Worm (Caenorhabditis elegans) whole organism, L2 larva: ENCODE measurements around the gene ZK1236.1.

Source experiments
- R02D3.7 ChIP-seq: fragments of 150-350 bp; optimal IDR thresholded peaks from 2 replicates; lab custom pipeline; 2014; ENCODE audit warnings: missing biosample characterization, missing genetic modification characterization
- nhr-77 ChIP-seq: fragments of 150-350 bp; optimal IDR thresholded peaks from 2 replicates; lab custom pipeline; 2014; ENCODE audit warnings: missing biosample characterization, missing genetic modification characterization
- zag-1 ChIP-seq: fragments of 150-350 bp; optimal IDR thresholded peaks from 2 replicates; lab custom pipeline; 2014; ENCODE audit warnings: missing biosample characterization, missing genetic modification characterization

DNA sequence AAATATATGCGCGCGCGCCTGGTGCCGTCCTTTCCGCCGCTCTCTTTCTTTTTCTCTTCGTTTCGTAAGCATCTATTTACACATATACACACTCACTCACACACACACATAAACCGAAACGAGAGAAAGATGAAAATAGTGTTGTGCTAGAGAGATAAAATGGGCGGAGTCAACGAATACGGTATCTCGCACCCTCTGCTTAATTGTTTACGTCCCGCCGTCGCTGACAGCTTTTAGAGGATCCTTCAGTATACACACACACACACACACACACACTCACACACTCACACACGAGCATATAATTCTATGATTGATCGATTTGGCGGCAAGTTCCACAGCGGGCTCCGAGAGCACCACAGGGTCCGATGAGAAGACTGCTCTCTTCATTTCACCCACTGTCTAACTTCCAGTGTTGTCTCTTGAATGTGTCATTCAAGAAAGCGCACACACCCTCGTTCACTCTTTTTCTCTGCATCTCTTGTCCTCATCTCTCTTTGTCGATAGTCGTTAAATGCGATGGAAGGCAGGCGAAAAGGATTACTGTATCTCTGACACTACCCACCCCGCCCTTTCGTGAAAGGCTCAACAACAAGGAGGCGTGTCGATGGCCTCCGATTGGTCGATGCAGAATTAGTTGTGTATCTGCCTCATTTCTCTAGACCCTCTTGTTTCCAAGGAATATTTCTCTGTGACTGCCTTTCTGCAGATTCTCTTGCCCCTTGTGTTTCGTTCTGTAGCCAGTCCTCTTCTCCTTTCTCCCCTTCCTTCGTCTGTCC is 11.7 kb upstream of the ZK1236.1 start:
- TF ChIP-seq nhr-77 (tag; lab: Kevin White, UChicago) (no peak), zag-1 (tag; lab: Kevin White, UChicago) (peak; percentile 89), R02D3.7 (tag; lab: Kevin White, UChicago) (peak; percentile 59)
